Worm (Caenorhabditis elegans) whole organism, L4/young adult: Measurements from ENCODE around the gene F46F5.14.

Source experiments
- W03F9.2 ChIP-seq: fragments of 150-350 bp; optimal IDR thresholded peaks from 2 replicates; lab custom pipeline; 2014; ENCODE audit warnings: missing biosample characterization, missing genetic modification characterization
- dao-5 ChIP-seq: sonication (generic microtip); optimal IDR thresholded peaks from 2 replicates; lab custom pipeline; 2016; ENCODE audit warnings: missing genotype, missing genetic modification characterization, moderate library complexity, missing compliant biosample characterization

DNA sequence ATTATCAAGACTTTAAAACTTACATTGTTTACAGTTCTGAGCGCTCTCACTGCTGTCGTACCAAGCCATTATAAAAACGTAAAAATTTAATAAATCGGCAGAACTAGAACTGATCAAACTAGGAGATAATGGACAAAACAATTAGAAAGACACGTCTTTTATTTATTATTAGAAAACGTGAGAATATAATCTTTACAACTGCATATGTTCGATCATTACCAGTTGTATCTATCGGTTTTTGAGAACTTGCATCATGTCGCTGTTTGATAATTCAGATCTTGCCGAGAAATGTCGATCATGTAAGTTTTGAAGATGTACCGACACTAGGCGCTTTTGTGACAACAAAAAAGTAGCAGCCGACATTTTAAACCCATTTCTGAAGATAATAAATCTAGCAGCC lies 45.8 kb downstream of the F46F5.14 start, which contains the start of gene F28A10.7:
- TF ChIP-seq W03F9.2 (tag; lab: Kevin White, UChicago), result no peak
- no peak for TF ChIP-seq dao-5
